Fruit fly (Drosophila melanogaster) whole organism: ENCODE measurements around the gene scyl.

Experiments used
- pan ChIP-seq: fragments of >200 bp; optimal IDR thresholded peaks from 2 replicates; lab custom pipeline; 2017
- psq ChIP-seq: fragments of >200 bp; optimal IDR thresholded peaks from 2 replicates; lab custom pipeline; 2017
- usp ChIP-seq: fragments of >200 bp; optimal IDR thresholded peaks from 2 replicates; lab custom pipeline; 2017; ENCODE audit warnings: missing biosample characterization, missing genetic modification characterization, mixed read lengths

DNA sequence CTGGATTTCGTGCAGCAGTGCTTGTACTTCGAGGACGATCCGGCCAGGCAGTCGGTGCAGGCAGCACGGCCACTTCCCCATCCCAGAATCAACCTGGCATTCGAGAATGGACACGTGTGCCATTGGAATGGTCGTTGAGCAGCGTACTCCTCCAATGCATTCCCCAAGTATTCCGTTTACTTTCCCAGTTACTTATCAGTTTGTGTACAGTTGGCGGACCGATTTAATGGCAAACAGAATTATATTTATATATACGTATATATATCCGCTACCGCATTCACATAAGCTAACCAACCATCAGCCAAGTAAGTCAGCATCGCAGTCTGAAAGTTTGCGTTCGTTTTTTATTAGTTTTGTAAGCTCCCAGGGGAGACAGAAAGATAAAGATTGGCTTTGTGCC, 38.5 kb upstream of the scyl start:
- no peak for TF ChIP-seq usp (GFP tag; lab: Kevin White, UChicago)
- TF ChIP-seq pan: no peak
- TF ChIP-seq psq: no peak
